Worm (Caenorhabditis elegans) whole organism, L2 larva: ENCODE results near the gene pmk-3.

Experiments
- C34F6.9 ChIP-seq: fragments of 150-350 bp; optimal IDR thresholded peaks from 2 replicates; lab custom pipeline; 2014; ENCODE audit warnings: missing biosample characterization, missing genetic modification characterization
- F13H6.1 ChIP-seq: sonication (generic microtip); optimal IDR thresholded peaks from 2 replicates; lab custom pipeline; 2016; ENCODE audit warnings: missing genetic modification characterization, missing compliant biosample characterization
- R02D3.7 ChIP-seq: fragments of 150-350 bp; optimal IDR thresholded peaks from 2 replicates; lab custom pipeline; 2014; ENCODE audit warnings: missing biosample characterization, missing genetic modification characterization
- Y55F3AM.14 ChIP-seq: fragments of 200-800 bp; sonication (Bioruptor generic); optimal IDR thresholded peaks from 2 replicates; lab custom pipeline; 2018; ENCODE audit warnings: mild to moderate bottlenecking, missing genetic modification characterization, missing compliant biosample characterization
- ZK546.5 ChIP-seq: sonication (generic microtip); optimal IDR thresholded peaks from 2 replicates; lab custom pipeline; 2017; ENCODE audit warnings: missing biosample characterization, missing genetic modification characterization
- alr-1 ChIP-seq: fragments of 150-350 bp; optimal IDR thresholded peaks from 2 replicates; lab custom pipeline; 2014; ENCODE audit warnings: missing biosample characterization, missing genetic modification characterization
- aly-2 ChIP-seq: fragments of 150-350 bp; optimal IDR thresholded peaks from 2 replicates; lab custom pipeline; 2014; ENCODE audit warnings: missing biosample characterization, missing genetic modification characterization
- ama-1 ChIP-seq: fragments of 150-350 bp; optimal IDR thresholded peaks from 2 replicates; lab custom pipeline; 2018; ENCODE audit warnings: inconsistent platforms
- blmp-1 ChIP-seq: sonication (generic microtip); optimal IDR thresholded peaks from 2 replicates; lab custom pipeline; 2017; ENCODE audit warnings: missing genetic modification characterization, mild to moderate bottlenecking, missing compliant biosample characterization, antibody characterized with exemption, moderate library complexity; ENCODE audit not compliant: insufficient read depth
- ceh-16 ChIP-seq: fragments of 150-350 bp; optimal IDR thresholded peaks from 2 replicates; lab custom pipeline; 2014; ENCODE audit warnings: missing biosample characterization, missing genetic modification characterization
- ceh-82 ChIP-seq: fragments of 150-350 bp; optimal IDR thresholded peaks from 2 replicates; lab custom pipeline; 2014; ENCODE audit warnings: missing biosample characterization, missing genetic modification characterization
- crh-2 ChIP-seq: sonication (generic microtip); optimal IDR thresholded peaks from 2 replicates; lab custom pipeline; 2017; ENCODE audit warnings: missing biosample characterization, missing genetic modification characterization
- dmd-4 ChIP-seq: sonication (generic microtip); optimal IDR thresholded peaks from 2 replicates; lab custom pipeline; 2017; ENCODE audit warnings: missing biosample characterization, missing genetic modification characterization
- egl-27 ChIP-seq: sonication (generic microtip); optimal IDR thresholded peaks from 3 replicates; lab custom pipeline; 2017; ENCODE audit warnings: missing biosample characterization, missing genetic modification reagents, missing genetic modification characterization
- elt-1 ChIP-seq: fragments of 150-350 bp; optimal IDR thresholded peaks from 2 replicates; lab custom pipeline; 2014; ENCODE audit warnings: missing biosample characterization, missing genetic modification characterization
- elt-3 ChIP-seq: sonication (generic microtip); optimal IDR thresholded peaks from 2 replicates; lab custom pipeline; 2017; ENCODE audit warnings: missing biosample characterization, missing genetic modification characterization
- fos-1 ChIP-seq: fragments of 150-350 bp; optimal IDR thresholded peaks from 2 replicates; lab custom pipeline; 2014; ENCODE audit warnings: missing biosample characterization, missing genetic modification characterization
- gmeb-1 ChIP-seq: fragments of 150-350 bp; optimal IDR thresholded peaks from 2 replicates; lab custom pipeline; 2014; ENCODE audit warnings: missing biosample characterization, missing genetic modification characterization
- lin-11 ChIP-seq: fragments of 150-350 bp; sonication (generic microtip); optimal IDR thresholded peaks from 2 replicates; lab custom pipeline; 2014; ENCODE audit warnings: missing biosample characterization, missing genetic modification characterization, inconsistent platforms, mixed read lengths
- lin-13 ChIP-seq: fragments of 150-350 bp; optimal IDR thresholded peaks from 2 replicates; lab custom pipeline; 2014; ENCODE audit warnings: missing biosample characterization, missing genetic modification reagents, missing genetic modification characterization
- lin-39 ChIP-seq: fragments of 150-350 bp; optimal IDR thresholded peaks from 2 replicates; lab custom pipeline; 2014; ENCODE audit warnings: missing biosample characterization, missing genetic modification reagents, missing genetic modification characterization
- lsy-2 ChIP-seq, 2 experiments: fragments of 150-350 bp in 1 of 2; sonication (generic microtip) in 1 of 2; optimal IDR thresholded peaks; 2 replicates each; lab custom pipeline; 2014 to 2017; ENCODE audit warnings: missing biosample characterization in 2 of 2, missing genetic modification characterization in 2 of 2
- mab-5 ChIP-seq: fragments of 150-350 bp; optimal IDR thresholded peaks from 2 replicates; lab custom pipeline; 2014; ENCODE audit warnings: missing biosample characterization, missing genetic modification characterization
- mbf-1 ChIP-seq: sonication (generic microtip); optimal IDR thresholded peaks from 2 replicates; lab custom pipeline; 2017; ENCODE audit warnings: missing biosample characterization, missing genetic modification characterization
- mdl-1 ChIP-seq, 2 experiments: fragments of 150-350 bp in 1 of 2; sonication (generic microtip) in 1 of 2; optimal IDR thresholded peaks; 2 replicates each; lab custom pipeline; 2017; ENCODE audit warnings: missing biosample characterization in 2 of 2, missing genetic modification characterization in 2 of 2
- nhr-10 ChIP-seq: sonication (generic microtip); optimal IDR thresholded peaks from 2 replicates; lab custom pipeline; 2017; ENCODE audit warnings: missing biosample characterization, missing genetic modification characterization
- nhr-11 ChIP-seq: fragments of 150-350 bp; optimal IDR thresholded peaks from 2 replicates; lab custom pipeline; 2014; ENCODE audit warnings: missing biosample characterization, missing genetic modification characterization
- nhr-12 ChIP-seq: fragments of 150-350 bp; optimal IDR thresholded peaks from 2 replicates; lab custom pipeline; 2014; ENCODE audit warnings: missing biosample characterization, missing genetic modification characterization
- nhr-129 ChIP-seq: fragments of 150-350 bp; optimal IDR thresholded peaks from 2 replicates; lab custom pipeline; 2014; ENCODE audit warnings: missing biosample characterization, missing genetic modification characterization
- nhr-21 ChIP-seq: fragments of 150-350 bp; optimal IDR thresholded peaks from 2 replicates; lab custom pipeline; 2014; ENCODE audit warnings: missing biosample characterization, missing genetic modification characterization
- nhr-23 ChIP-seq: fragments of 150-350 bp; optimal IDR thresholded peaks from 2 replicates; lab custom pipeline; 2014; ENCODE audit warnings: missing biosample characterization, missing genetic modification reagents, missing genetic modification characterization
- nhr-237 ChIP-seq: fragments of 150-350 bp; optimal IDR thresholded peaks from 2 replicates; lab custom pipeline; 2014; ENCODE audit warnings: missing biosample characterization, missing genetic modification characterization
- nhr-25 ChIP-seq: fragments of 150-350 bp; sonication (generic microtip); optimal IDR thresholded peaks from 3 replicates; lab custom pipeline; 2014; ENCODE audit warnings: missing biosample characterization, missing genetic modification characterization
- nhr-6 ChIP-seq: fragments of 150-350 bp; optimal IDR thresholded peaks from 2 replicates; lab custom pipeline; 2014; ENCODE audit warnings: missing biosample characterization, missing genetic modification characterization
- nhr-77 ChIP-seq: fragments of 150-350 bp; optimal IDR thresholded peaks from 2 replicates; lab custom pipeline; 2014; ENCODE audit warnings: missing biosample characterization, missing genetic modification characterization
- peb-1 ChIP-seq: fragments of 150-350 bp; optimal IDR thresholded peaks from 2 replicates; lab custom pipeline; 2014; ENCODE audit warnings: missing biosample characterization, missing genetic modification characterization
- sem-4 ChIP-seq: fragments of 150-350 bp; optimal IDR thresholded peaks from 2 replicates; lab custom pipeline; 2014; ENCODE audit warnings: missing biosample characterization, missing genetic modification reagents, missing genetic modification characterization
- skn-1 ChIP-seq: sonication (generic microtip); optimal IDR thresholded peaks from 2 replicates; lab custom pipeline; 2017; ENCODE audit warnings: missing biosample characterization, missing genetic modification characterization
- sma-3 ChIP-seq: sonication (generic microtip); optimal IDR thresholded peaks from 2 replicates; lab custom pipeline; 2016; ENCODE audit warnings: missing genetic modification reagents, missing genetic modification characterization, missing compliant biosample characterization
- sma-9 ChIP-seq, 2 experiments: fragments of 150-350 bp in 1 of 2; sonication (generic microtip) in 1 of 2; optimal IDR thresholded peaks; 2 replicates each; lab custom pipeline; 2014 to 2016; ENCODE audit warnings: missing genetic modification characterization in 2 of 2, mild to moderate bottlenecking in 1 of 2, missing biosample characterization in 1 of 2, missing compliant biosample characterization in 1 of 2, missing genetic modification reagents in 1 of 2, moderate library complexity in 1 of 2
- snpc-4 ChIP-seq: fragments of 150-350 bp; optimal IDR thresholded peaks from 2 replicates; lab custom pipeline; 2014; ENCODE audit warnings: missing biosample characterization, missing genetic modification characterization
- unc-39 ChIP-seq: fragments of 150-350 bp; optimal IDR thresholded peaks from 2 replicates; lab custom pipeline; 2014; ENCODE audit warnings: missing biosample characterization, missing genetic modification characterization
- unc-55 ChIP-seq: fragments of 150-350 bp; sonication (generic microtip); optimal IDR thresholded peaks from 3 replicates; lab custom pipeline; 2014; ENCODE audit warnings: missing biosample characterization, missing genetic modification reagents, missing genetic modification characterization
- unc-62 ChIP-seq: fragments of 150-350 bp; optimal IDR thresholded peaks from 2 replicates; lab custom pipeline; 2014; ENCODE audit warnings: missing biosample characterization, missing genetic modification reagents, missing genetic modification characterization
- zag-1 ChIP-seq: fragments of 150-350 bp; optimal IDR thresholded peaks from 2 replicates; lab custom pipeline; 2014; ENCODE audit warnings: missing biosample characterization, missing genetic modification characterization
- ztf-1 ChIP-seq: fragments of 200-800 bp; sonication (Bioruptor generic); conservative IDR thresholded peaks from 2 replicates; pipeline ENCODE4 v1.3.6; 2022; ENCODE audit warnings: missing genetic modification characterization, missing compliant biosample characterization
- ztf-11 ChIP-seq: sonication (generic microtip); optimal IDR thresholded peaks from 2 replicates; lab custom pipeline; 2017; ENCODE audit warnings: missing biosample characterization, missing genetic modification characterization
- ztf-4 ChIP-seq: fragments of 150-350 bp; optimal IDR thresholded peaks from 2 replicates; lab custom pipeline; 2014; ENCODE audit warnings: missing biosample characterization, missing genetic modification characterization

The pmk-3 gene

ce11 chrIV:8136005-8136512 lies 3.0 kb upstream of the pmk-3 start, which contains the start of the genes isp-1 and islo-1:
TSS of gene isp-1 (minus strand) at chrIV:8136055.
TSS of gene islo-1 (plus strand) at chrIV:8136389.
- TF ChIP-seq nhr-23 (tag; lab: Kevin White, UChicago) (no peak), elt-3 (no peak), ztf-11 (no peak), nhr-10 (tag; lab: Kevin White, UChicago) (no peak), ama-1 (lab: Kevin White, UChicago) (no peak), unc-39 (tag; lab: Kevin White, UChicago) (no peak), elt-1 (tag; lab: Kevin White, UChicago) (no peak), fos-1 (tag; lab: Kevin White, UChicago) (peak; percentile 45), nhr-21 (tag; lab: Kevin White, UChicago) (no peak), aly-2 (tag; lab: Kevin White, UChicago) (no peak), sma-9 (GFP tag; optimal IDR thresholded peaks at IDR 0.05; lab: Kevin White, UChicago) (peak; percentile 6), sma-9 (tag; optimal IDR thresholded peaks at IDR 0.05; lab: Kevin White, UChicago) (no peak), lin-13 (GFP tag; lab: Kevin White, UChicago) (no peak), mbf-1 (tag; lab: Kevin White, UChicago) (no peak), nhr-77 (no peak), nhr-6 (tag; lab: Kevin White, UChicago) (no peak), unc-55 (GFP tag; lab: Kevin White, UChicago) (peak; percentile 76), nhr-25 (tag; lab: Kevin White, UChicago) (peak; percentile 20), ZK546.5 (tag; lab: Kevin White, UChicago) (no peak), F13H6.1 (tag; lab: Kevin White, UChicago) (peak; percentile 43), blmp-1 (tag; lab: Kevin White, UChicago) (no peak), alr-1 (tag; lab: Kevin White, UChicago) (no peak), egl-27 (tag; lab: Kevin White, UChicago) (no peak), ztf-1 (GFP tag; lab: Robert Waterston, UW) (no peak), mab-5 (tag; lab: Kevin White, UChicago) (no peak), unc-62 (GFP tag; lab: Kevin White, UChicago) (no peak), sem-4 (tag; lab: Kevin White, UChicago) (no peak), Y55F3AM.14 (no peak), lin-11 (tag; lab: Kevin White, UChicago) (peak; percentile 36), zag-1 (tag; lab: Kevin White, UChicago) (no peak), mdl-1 (tag; optimal IDR thresholded peaks at IDR 0.05; lab: Kevin White, UChicago) (peak in 1 of 2 experiments; percentile 44), crh-2 (peak; percentile 58), lsy-2 (tag; optimal IDR thresholded peaks at IDR 0.05; lab: Kevin White, UChicago) (peak in 1 of 2 experiments; percentile 69), R02D3.7 (tag; lab: Kevin White, UChicago) (no peak), lin-39 (no peak), ztf-4 (tag; lab: Kevin White, UChicago) (no peak), peb-1 (tag; lab: Kevin White, UChicago) (no peak), ceh-16 (tag; lab: Kevin White, UChicago) (no peak), snpc-4 (no peak), nhr-129 (tag; lab: Kevin White, UChicago) (peak; percentile 80), nhr-12 (tag; lab: Kevin White, UChicago) (no peak), ceh-82 (no peak), nhr-237 (tag; lab: Kevin White, UChicago) (no peak), gmeb-1 (no peak), sma-3 (GFP tag; lab: Kevin White, UChicago) (no peak), nhr-11 (tag; lab: Kevin White, UChicago) (no peak), dmd-4 (no peak), skn-1 (no peak), C34F6.9 (tag; lab: Kevin White, UChicago) (peak; percentile 81)
